Worm (Caenorhabditis elegans) whole organism, L4 larva: ENCODE measurements around the gene C33A11.2.

Experiments used
- D1046.2 ChIP-seq: fragments of 200-800 bp; sonication (Bioruptor generic); IDR thresholded peaks from 2 replicates; pipeline ENCODE4 v1.3.6; 2022; ENCODE audit warnings: missing genetic modification characterization, missing compliant biosample characterization
- F37D6.2 ChIP-seq: sonication (generic microtip); optimal IDR thresholded peaks from 2 replicates; lab custom pipeline; 2016; ENCODE audit warnings: mild to moderate bottlenecking, missing genetic modification characterization, missing compliant biosample characterization
- R02D3.7 ChIP-seq: fragments of 150-350 bp; sonication (generic microtip); optimal IDR thresholded peaks from 3 replicates; lab custom pipeline; 2014; ENCODE audit warnings: missing biosample characterization, missing genetic modification characterization
- T20F7.1 ChIP-seq: fragments of 200-800 bp; sonication (Bioruptor generic); optimal IDR thresholded peaks from 2 replicates; lab custom pipeline; 2018; ENCODE audit warnings: mild to moderate bottlenecking, missing genetic modification characterization, missing compliant biosample characterization
- Y105C5A.15 ChIP-seq: fragments of 200-800 bp; sonication (Bioruptor generic); IDR thresholded peaks from 2 replicates; pipeline ENCODE4 v1.3.6; 2022; ENCODE audit warnings: missing genetic modification characterization, missing compliant biosample characterization
- ZK337.2 ChIP-seq: fragments of 200-800 bp; sonication (Bioruptor generic); IDR thresholded peaks from 2 replicates; pipeline ENCODE4 v1.3.6; 2022; ENCODE audit warnings: missing genetic modification reagents, missing genetic modification characterization, missing compliant biosample characterization
- aly-2 ChIP-seq: sonication (generic microtip); optimal IDR thresholded peaks from 2 replicates; lab custom pipeline; 2018; ENCODE audit warnings: missing biosample characterization, missing genetic modification characterization
- ama-1 ChIP-seq: fragments of 150-350 bp; optimal IDR thresholded peaks from 2 replicates; lab custom pipeline; 2014; ENCODE audit warnings: inconsistent platforms, mixed read lengths
- arid-1 ChIP-seq: fragments of 200-800 bp; sonication (Bioruptor generic); conservative IDR thresholded peaks from 2 replicates; pipeline ENCODE4 v1.3.6; 2022; ENCODE audit warnings: missing genetic modification reagents, missing genetic modification characterization, missing compliant biosample characterization
- ceh-20 ChIP-seq: fragments of 200-800 bp; sonication (Bioruptor generic); IDR thresholded peaks from 2 replicates; pipeline ENCODE4 v1.3.6; 2022; ENCODE audit warnings: missing genetic modification reagents, missing genetic modification characterization, missing compliant biosample characterization
- ctbp-1 ChIP-seq: fragments of 200-800 bp; sonication (Bioruptor generic); IDR thresholded peaks from 2 replicates; pipeline ENCODE4 v1.3.6; 2022; ENCODE audit warnings: missing genetic modification reagents, missing genetic modification characterization, missing compliant biosample characterization
- daf-16 ChIP-seq, 3 experiments: sonication (generic microtip); optimal IDR thresholded peaks; 2 replicates each; lab custom pipeline; 2016 to 2017; ENCODE audit warnings: missing genetic modification characterization in 3 of 3, missing genetic modification reagents in 3 of 3, mild to moderate bottlenecking in 2 of 3, missing compliant biosample characterization in 2 of 3, missing biosample characterization in 1 of 3, moderate library complexity in 1 of 3
- daf-19 ChIP-seq: fragments of 200-800 bp; sonication (Bioruptor generic); conservative IDR thresholded peaks from 2 replicates; pipeline ENCODE4 v1.3.6; 2022; ENCODE audit warnings: missing genetic modification characterization, missing compliant biosample characterization
- dmd-6 ChIP-seq: fragments of 200-800 bp; sonication (Bioruptor generic); IDR thresholded peaks from 2 replicates; pipeline ENCODE4 v1.3.6; 2022; ENCODE audit warnings: missing genetic modification reagents, missing genetic modification characterization, missing compliant biosample characterization
- dmd-8 ChIP-seq: fragments of 200-800 bp; sonication (Bioruptor generic); IDR thresholded peaks from 2 replicates; pipeline ENCODE4 v1.3.6; 2022; ENCODE audit warnings: missing genetic modification characterization, missing compliant biosample characterization
- dmd-9 ChIP-seq: fragments of 200-800 bp; sonication (Bioruptor generic); IDR thresholded peaks from 2 replicates; pipeline ENCODE4 v1.3.6; 2022; ENCODE audit warnings: missing genetic modification reagents, missing genetic modification characterization, missing compliant biosample characterization
- duxl-1 ChIP-seq: sonication (generic microtip); optimal IDR thresholded peaks from 2 replicates; lab custom pipeline; 2016; ENCODE audit warnings: mild to moderate bottlenecking, missing genetic modification characterization, moderate library complexity, missing compliant biosample characterization; ENCODE audit not compliant: poor library complexity
- egl-43 ChIP-seq: fragments of 200-800 bp; sonication (Bioruptor generic); IDR thresholded peaks from 2 replicates; pipeline ENCODE4 v1.3.6; 2022; ENCODE audit warnings: missing genetic modification reagents, missing genetic modification characterization, missing compliant biosample characterization
- fos-1 ChIP-seq: fragments of 150-350 bp; optimal IDR thresholded peaks from 2 replicates; lab custom pipeline; 2014; ENCODE audit warnings: missing biosample characterization, missing genetic modification characterization
- gei-8 ChIP-seq: fragments of 200-800 bp; sonication (Bioruptor generic); optimal IDR thresholded peaks from 2 replicates; lab custom pipeline; 2018; ENCODE audit warnings: mild to moderate bottlenecking, missing genetic modification characterization, missing compliant biosample characterization
- hlh-30 ChIP-seq: sonication (generic microtip); optimal IDR thresholded peaks from 2 replicates; lab custom pipeline; 2017; ENCODE audit warnings: antibody characterized with exemption, mild to moderate bottlenecking, missing genetic modification characterization, missing compliant biosample characterization; ENCODE audit not compliant: insufficient read depth
- jun-1 ChIP-seq: fragments of 150-350 bp; optimal IDR thresholded peaks from 2 replicates; lab custom pipeline; 2014; ENCODE audit warnings: missing biosample characterization, missing genetic modification reagents, missing genetic modification characterization
- lin-1 ChIP-seq: fragments of 200-800 bp; sonication (Bioruptor generic); IDR thresholded peaks from 2 replicates; pipeline ENCODE4 v1.3.6; 2022; ENCODE audit warnings: missing genetic modification reagents, missing genetic modification characterization, missing compliant biosample characterization
- lin-13 ChIP-seq: fragments of 150-350 bp; optimal IDR thresholded peaks from 2 replicates; lab custom pipeline; 2014; ENCODE audit warnings: missing biosample characterization, missing genetic modification reagents, missing genetic modification characterization
- lin-15B ChIP-seq: fragments of 150-350 bp; sonication (generic microtip); optimal IDR thresholded peaks from 3 replicates; lab custom pipeline; 2014; ENCODE audit warnings: missing biosample characterization, missing genetic modification characterization
- lin-38 ChIP-seq: fragments of 200-800 bp; sonication (Bioruptor generic); IDR thresholded peaks from 2 replicates; pipeline ENCODE4 v1.3.6; 2022; ENCODE audit warnings: missing genetic modification reagents, missing genetic modification characterization, missing compliant biosample characterization
- lir-3 ChIP-seq: sonication (generic microtip); optimal IDR thresholded peaks from 2 replicates; lab custom pipeline; 2016; ENCODE audit warnings: mild to moderate bottlenecking, missing genetic modification characterization, missing compliant biosample characterization
- madf-5 ChIP-seq, 2 experiments: fragments of 200-800 bp; sonication (Bioruptor generic); IDR thresholded peaks; 2 replicates each; pipeline ENCODE4 v1.3.6; 2022; ENCODE audit warnings: missing compliant biosample characterization in 2 of 2, missing genetic modification characterization in 2 of 2
- mdt-29 ChIP-seq: fragments of 200-800 bp; sonication (Bioruptor generic); IDR thresholded peaks from 2 replicates; pipeline ENCODE4 v1.3.6; 2022; ENCODE audit warnings: missing genetic modification reagents, missing genetic modification characterization, missing compliant biosample characterization
- mxl-2 ChIP-seq: fragments of 200-800 bp; sonication (Bioruptor generic); conservative IDR thresholded peaks from 2 replicates; pipeline ENCODE4 v1.3.6; 2022; ENCODE audit warnings: missing genetic modification reagents, missing genetic modification characterization, missing compliant biosample characterization
- mxl-3 ChIP-seq: fragments of 200-800 bp; sonication (Bioruptor generic); optimal IDR thresholded peaks from 2 replicates; lab custom pipeline; 2018; ENCODE audit warnings: mild to moderate bottlenecking, missing genetic modification characterization, missing compliant biosample characterization
- nhr-10 ChIP-seq: fragments of 150-350 bp; optimal IDR thresholded peaks from 2 replicates; lab custom pipeline; 2014; ENCODE audit warnings: missing biosample characterization, missing genetic modification characterization
- nhr-11 ChIP-seq: fragments of 150-350 bp; optimal IDR thresholded peaks from 2 replicates; lab custom pipeline; 2014; ENCODE audit warnings: missing biosample characterization, missing genetic modification characterization
- nhr-48 ChIP-seq: sonication (generic microtip); optimal IDR thresholded peaks from 2 replicates; lab custom pipeline; 2016; ENCODE audit warnings: mild to moderate bottlenecking, missing genetic modification characterization, missing compliant biosample characterization
- nhr-77 ChIP-seq: fragments of 150-350 bp; optimal IDR thresholded peaks from 2 replicates; lab custom pipeline; 2014; ENCODE audit warnings: missing biosample characterization, missing genetic modification characterization
- php-3 ChIP-seq: fragments of 200-800 bp; sonication (Bioruptor generic); IDR thresholded peaks from 2 replicates; pipeline ENCODE4 v1.3.6; 2022; ENCODE audit warnings: missing genetic modification reagents, missing genetic modification characterization, missing compliant biosample characterization
- rbr-2 ChIP-seq: sonication (generic microtip); optimal IDR thresholded peaks from 2 replicates; lab custom pipeline; 2016; ENCODE audit warnings: missing genotype, missing genetic modification characterization, missing compliant biosample characterization
- saeg-2 ChIP-seq: fragments of 200-800 bp; sonication (Bioruptor generic); IDR thresholded peaks from 2 replicates; pipeline ENCODE4 v1.3.6; 2022; ENCODE audit warnings: missing genetic modification reagents, missing genetic modification characterization, missing compliant biosample characterization
- sdz-12 ChIP-seq: fragments of 200-800 bp; sonication (Bioruptor generic); optimal IDR thresholded peaks from 2 replicates; lab custom pipeline; 2018; ENCODE audit warnings: mild to moderate bottlenecking, missing genetic modification characterization, missing compliant biosample characterization
- spr-1 ChIP-seq: sonication (generic microtip); optimal IDR thresholded peaks from 2 replicates; lab custom pipeline; 2016; ENCODE audit warnings: mild to moderate bottlenecking, missing genetic modification characterization, missing compliant biosample characterization
- spr-3 ChIP-seq: fragments of 200-800 bp; sonication (Bioruptor generic); optimal IDR thresholded peaks from 2 replicates; lab custom pipeline; 2018; ENCODE audit warnings: mild to moderate bottlenecking, missing genetic modification characterization, missing compliant biosample characterization
- tag-97 ChIP-seq: fragments of 200-800 bp; sonication (Bioruptor generic); IDR thresholded peaks from 2 replicates; pipeline ENCODE4 v1.3.6; 2022; ENCODE audit warnings: missing genetic modification characterization, missing compliant biosample characterization
- unc-39 ChIP-seq: sonication (generic microtip); optimal IDR thresholded peaks from 2 replicates; lab custom pipeline; 2017; ENCODE audit warnings: missing biosample characterization, missing genetic modification characterization
- unc-62 ChIP-seq, 3 experiments: fragments of 150-350 bp in 1 of 3; sonication (generic microtip); optimal IDR thresholded peaks in 2 of 3; peaks in 1 of 3; 1 replicate in 1 of 3; 2 replicates in 2 of 3; lab custom pipeline; 2014 to 2017; ENCODE audit warnings: missing biosample characterization in 3 of 3, missing genetic modification characterization in 3 of 3, missing genetic modification reagents in 3 of 3, missing genotype in 1 of 3
- vab-7 ChIP-seq: fragments of 200-800 bp; sonication (Bioruptor generic); IDR thresholded peaks from 2 replicates; pipeline ENCODE4 v1.3.6; 2022; ENCODE audit warnings: missing genetic modification reagents, missing genetic modification characterization, missing compliant biosample characterization
- zfp-2 ChIP-seq: sonication (generic microtip); optimal IDR thresholded peaks from 2 replicates; lab custom pipeline; 2016; ENCODE audit warnings: mild to moderate bottlenecking, missing genetic modification characterization, missing compliant biosample characterization
- zfp-3 ChIP-seq: fragments of 200-800 bp; sonication (Bioruptor generic); conservative IDR thresholded peaks from 2 replicates; pipeline ENCODE4 v1.3.6; 2022; ENCODE audit warnings: missing genetic modification reagents, missing genetic modification characterization, missing compliant biosample characterization
- zip-11 ChIP-seq: fragments of 200-800 bp; sonication (Bioruptor generic); IDR thresholded peaks from 2 replicates; pipeline ENCODE4 v1.3.6; 2022; ENCODE audit warnings: missing genetic modification characterization, missing compliant biosample characterization
- ztf-11 ChIP-seq: fragments of 150-350 bp; optimal IDR thresholded peaks from 2 replicates; lab custom pipeline; 2014; ENCODE audit warnings: missing biosample characterization, missing genetic modification characterization

The C33A11.2 gene

ce11 chrX:15353874-15354480, 11.8 kb upstream of the C33A11.2 start (continued):
- TF ChIP-seq nhr-11 (peak; percentile 70), dmd-6 (GFP tag; lab: Robert Waterston, UW) (peak; percentile 82), php-3 (peak; percentile 76), nhr-10 (tag; lab: Kevin White, UChicago) (no peak), fos-1 (tag; lab: Kevin White, UChicago) (no peak), aly-2 (no peak), rbr-2 (tag; lab: Kevin White, UChicago) (peak; percentile 95), lin-15B (tag; lab: Kevin White, UChicago) (no peak), D1046.2 (no peak), Y105C5A.15 (GFP tag; lab: Robert Waterston, UW) (no peak), gei-8 (GFP tag; lab: Kevin White, UChicago) (peak; percentile 68), lin-38 (peak; percentile 48; the same call in 1 of the 2 replicates), ctbp-1 (GFP tag; lab: Robert Waterston, UW) (peak; percentile 91), ZK337.2 (no peak), nhr-77 (tag; lab: Kevin White, UChicago) (peak; percentile 83), madf-5 (GFP tag; IDR thresholded peaks at IDR 0.05; lab: Robert Waterston, UW) (no peak), ceh-20 (peak; percentile 90), duxl-1 (tag; lab: Kevin White, UChicago) (peak; percentile 35), lin-1 (no peak), saeg-2 (GFP tag; lab: Robert Waterston, UW) (no peak), arid-1 (GFP tag; lab: Robert Waterston, UW) (peak; percentile 30; the same call in 1 of the 2 replicates), ztf-11 (tag; lab: Kevin White, UChicago) (no peak), nhr-48 (tag; lab: Kevin White, UChicago) (peak; percentile 92), zfp-2 (tag; lab: Kevin White, UChicago) (no peak), mxl-2 (GFP tag; lab: Robert Waterston, UW) (0 out of 2 replicates have a peak, but pooled peaks have one; percentile 4), T20F7.1 (peak; percentile 75), zip-11 (GFP tag; lab: Robert Waterston, UW) (no peak), daf-16 (GFP tag; optimal IDR thresholded peaks at IDR 0.05; lab: Kevin White, UChicago) (peak; percentile 15 to 84), daf-16 (tag; optimal IDR thresholded peaks at IDR 0.05; lab: Kevin White, UChicago) (peak; percentile 51), daf-19 (GFP tag; lab: Robert Waterston, UW) (peak; percentile 70; the same call in 1 of the 2 replicates), vab-7 (GFP tag; lab: Robert Waterston, UW) (0 out of 2 replicates have a peak, but pooled peaks have one; percentile 7), unc-39 (tag; lab: Kevin White, UChicago) (no peak), mxl-3 (GFP tag; lab: Kevin White, UChicago) (peak; percentile 93), spr-1 (tag; lab: Kevin White, UChicago) (peak; percentile 77), unc-62 (GFP tag; optimal IDR thresholded peaks at IDR 0.05 in 1 of 2; lab: Kevin White, UChicago) (peak in 1 of 2 experiments; percentile 90), unc-62 (tag; optimal IDR thresholded peaks at IDR 0.05; lab: Kevin White, UChicago) (no peak), zfp-3 (GFP tag; lab: Robert Waterston, UW) (no peak), sdz-12 (GFP tag; lab: Kevin White, UChicago) (no peak), F37D6.2 (tag; lab: Kevin White, UChicago) (peak; percentile 88), spr-3 (GFP tag; lab: Kevin White, UChicago) (peak; percentile 38), R02D3.7 (tag; lab: Kevin White, UChicago) (no peak), mdt-29 (GFP tag; lab: Robert Waterston, UW) (no peak), egl-43 (GFP tag; lab: Robert Waterston, UW) (peak; percentile 82), ama-1 (peak; percentile 9), tag-97 (GFP tag; lab: Robert Waterston, UW) (no peak; the same call in 1 of the 2 replicates), hlh-30 (tag; lab: Kevin White, UChicago) (peak; percentile 96), jun-1 (peak; percentile 49), dmd-8 (GFP tag; lab: Robert Waterston, UW) (0 out of 2 replicates have a peak, but pooled peaks have one; percentile 23), dmd-9 (no peak), lir-3 (peak; percentile 54), lin-13 (peak; percentile 15)
